Worm (Caenorhabditis elegans): ENCODE measurements around the gene ins-31.

DNA sequence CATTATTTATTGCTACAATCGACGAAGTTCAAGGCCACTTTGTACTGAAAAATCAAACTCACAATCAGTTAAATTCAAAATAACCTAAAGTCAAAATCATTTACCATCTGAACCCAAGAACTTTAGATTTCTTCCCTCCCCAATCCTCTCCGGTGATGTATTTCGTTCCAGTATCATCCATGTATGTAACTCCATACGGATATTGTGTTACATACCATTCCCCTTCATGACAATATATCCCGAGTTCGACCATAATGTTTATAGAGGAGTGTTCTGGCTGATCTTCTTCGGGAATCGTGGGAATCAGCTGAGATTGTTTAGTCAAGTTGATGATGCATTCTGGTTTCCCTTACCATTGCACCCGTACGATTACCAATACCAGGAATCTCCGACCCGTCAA, 21.6 kb downstream of the ins-31 start:
- no peak for TF ChIP-seq nhr-21 (tag; optimal IDR thresholded peaks at IDR 0.05)
- no peak for TF ChIP-seq skn-1 (tag; optimal IDR thresholded peaks at IDR 0.05)
